Worm (Caenorhabditis elegans): ENCODE results near the gene F54E2.5.

The F54E2.5 gene

ce11 chrV:2810164-2810563 lies 5.7 kb downstream of the F54E2.5 start, which contains the start of gene F54E2.1:
Gene F54E2.1, plus strand, starts transcription at chrV:2810398.
- TF ChIP-seq tbx-8 (GFP tag; optimal IDR thresholded peaks at IDR 0.05) (no peak), lin-32 (GFP tag; optimal IDR thresholded peaks at IDR 0.05) (no peak), nhr-2 (tag; optimal IDR thresholded peaks at IDR 0.05) (no peak), ceh-43 (GFP tag; optimal IDR thresholded peaks at IDR 0.05) (no peak), ham-2 (GFP tag; optimal IDR thresholded peaks at IDR 0.05) (no peak), blmp-1 (tag; optimal IDR thresholded peaks at IDR 0.05) (no peak), lsy-2 (tag; optimal IDR thresholded peaks at IDR 0.05) (no peak)

- no peak for TF ChIP-seq zip-8 (tag; optimal IDR thresholded peaks at IDR 0.05)
- no peak for TF ChIP-seq cnd-1 (tag; optimal IDR thresholded peaks at IDR 0.05)
- no peak for TF ChIP-seq sem-2 (GFP tag; optimal IDR thresholded peaks at IDR 0.05)
- no peak for TF ChIP-seq ceh-39 (tag; optimal IDR thresholded peaks at IDR 0.05)
- peak; percentile 32 for TF ChIP-seq hlh-1 (tag; optimal IDR thresholded peaks at IDR 0.05)
- TF ChIP-seq mls-2 (tag; optimal IDR thresholded peaks at IDR 0.05) = no peak
- no peak for TF ChIP-seq pha-4 (tag; optimal IDR thresholded peaks at IDR 0.05)
- TF ChIP-seq unc-39 (tag; optimal IDR thresholded peaks at IDR 0.05) = no peak
- no peak for TF ChIP-seq tbx-8 (GFP tag; optimal IDR thresholded peaks at IDR 0.05)
- no peak for TF ChIP-seq lin-13 (tag; optimal IDR thresholded peaks at IDR 0.05)
- no peak for TF ChIP-seq sptf-1 (tag; optimal IDR thresholded peaks at IDR 0.05)
- no peak for TF ChIP-seq nhr-12 (tag; optimal IDR thresholded peaks at IDR 0.05)
- TF ChIP-seq ham-2 (GFP tag; optimal IDR thresholded peaks at IDR 0.05) = no peak
- peak; percentile 46 for TF ChIP-seq unc-120 (tag; optimal IDR thresholded peaks at IDR 0.05; ENCODE audit: poor library complexity, severe bottlenecking)
Measured at ce11 chrV:2809443-2809842, 6.4 kb downstream of the F54E2.5 start.

- no peak for TF ChIP-seq sem-2 (GFP tag; optimal IDR thresholded peaks at IDR 0.05)
- no peak for TF ChIP-seq nhr-237 (tag; optimal IDR thresholded peaks at IDR 0.05)
- TF ChIP-seq snpc-4 (tag; optimal IDR thresholded peaks at IDR 0.05) = no peak
- no peak for TF ChIP-seq unc-62 (GFP tag; optimal IDR thresholded peaks at IDR 0.05)
- TF ChIP-seq lin-32 (GFP tag; optimal IDR thresholded peaks at IDR 0.05) = no peak
- no peak for TF ChIP-seq drap-1 (GFP tag; optimal IDR thresholded peaks at IDR 0.05)
Measured at ce11 chrV:2807760-2808159, 8.1 kb downstream of the F54E2.5 start, which contains the start of gene ketn-1. Gene ketn-1, minus strand, starts transcription at chrV:2807860.

- TF ChIP-seq cnd-1 (tag; optimal IDR thresholded peaks at IDR 0.05) (no peak), unc-120 (tag; optimal IDR thresholded peaks at IDR 0.05; ENCODE audit: poor library complexity, severe bottlenecking) (peak; percentile 53), ztf-11 (tag; optimal IDR thresholded peaks at IDR 0.05) (no peak), ceh-83 (GFP tag; optimal IDR thresholded peaks at IDR 0.05) (no peak), unc-39 (tag; optimal IDR thresholded peaks at IDR 0.05) (no peak), mab-5 (tag; optimal IDR thresholded peaks at IDR 0.05) (no peak), M03D4.4 (tag; optimal IDR thresholded peaks at IDR 0.05) (no peak), flh-1 (GFP tag; optimal IDR thresholded peaks at IDR 0.05) (no peak)
Measured at ce11 chrV:2803258-2803657, 12.6 kb downstream of the F54E2.5 start.

- TF ChIP-seq nhr-12 (tag; optimal IDR thresholded peaks at IDR 0.05) (no peak), zip-8 (tag; optimal IDR thresholded peaks at IDR 0.05) (peak; percentile 13), hlh-1 (tag; optimal IDR thresholded peaks at IDR 0.05) (peak; percentile 48)
Measured at ce11 chrV:2801955-2802354, 13.9 kb downstream of the F54E2.5 start.

ce11 chrV:2800676-2801075 lies 15.2 kb downstream of the F54E2.5 start:
- no peak for TF ChIP-seq zip-8 (tag; optimal IDR thresholded peaks at IDR 0.05)
- no peak for TF ChIP-seq elt-1 (tag; optimal IDR thresholded peaks at IDR 0.05; ENCODE audit: borderline replicate concordance, insufficient read depth)
- TF ChIP-seq bed-3 (GFP tag; optimal IDR thresholded peaks at IDR 0.05) = no peak
- TF ChIP-seq snpc-4 (tag; optimal IDR thresholded peaks at IDR 0.05) = no peak
- TF ChIP-seq sem-2 (GFP tag; optimal IDR thresholded peaks at IDR 0.05) = no peak
- TF ChIP-seq mls-2 (tag; optimal IDR thresholded peaks at IDR 0.05) = no peak
- TF ChIP-seq mep-1 (tag; optimal IDR thresholded peaks at IDR 0.05) = no peak
- no peak for TF ChIP-seq nhr-237 (tag; optimal IDR thresholded peaks at IDR 0.05)
- TF ChIP-seq nhr-12 (tag; optimal IDR thresholded peaks at IDR 0.05) = no peak
- TF ChIP-seq ceh-43 (GFP tag; optimal IDR thresholded peaks at IDR 0.05) = no peak
- no peak for TF ChIP-seq hlh-1 (tag; optimal IDR thresholded peaks at IDR 0.05)
- no peak for TF ChIP-seq ztf-11 (tag; optimal IDR thresholded peaks at IDR 0.05)
- TF ChIP-seq cnd-1 (tag; optimal IDR thresholded peaks at IDR 0.05) = no peak
- TF ChIP-seq pha-4 (tag; optimal IDR thresholded peaks at IDR 0.05) = no peak
